Worm (Caenorhabditis elegans) whole organism, late embryonic: ENCODE measurements around the gene rpl-43.

Experiments
- C08G9.2 ChIP-seq: sonication (generic microtip); optimal IDR thresholded peaks from 2 replicates; lab custom pipeline; 2016; ENCODE audit warnings: mild to moderate bottlenecking, missing genetic modification characterization, moderate library complexity, missing compliant biosample characterization
- K09A11.1 ChIP-seq: sonication (generic microtip); optimal IDR thresholded peaks from 2 replicates; lab custom pipeline; 2017; ENCODE audit warnings: antibody characterized with exemption, mild to moderate bottlenecking, missing genetic modification characterization, missing compliant biosample characterization; ENCODE audit not compliant: insufficient read depth
- Y22D7AL.16 ChIP-seq: sonication (generic microtip); optimal IDR thresholded peaks from 2 replicates; lab custom pipeline; 2016; ENCODE audit warnings: missing genetic modification characterization, missing compliant biosample characterization
- ceh-14 ChIP-seq: sonication (generic microtip); optimal IDR thresholded peaks from 2 replicates; lab custom pipeline; 2016; ENCODE audit warnings: missing genotype, missing genetic modification characterization, missing compliant biosample characterization
- ceh-18 ChIP-seq: sonication (generic microtip); optimal IDR thresholded peaks from 2 replicates; lab custom pipeline; 2016; ENCODE audit warnings: missing genetic modification characterization, missing compliant biosample characterization
- ceh-19 ChIP-seq: fragments of 200-800 bp; sonication (Bioruptor generic); optimal IDR thresholded peaks from 2 replicates; lab custom pipeline; 2018; ENCODE audit warnings: mild to moderate bottlenecking, missing genetic modification characterization, missing compliant biosample characterization
- ceh-48 ChIP-seq: sonication (generic microtip); optimal IDR thresholded peaks from 2 replicates; lab custom pipeline; 2016; ENCODE audit warnings: missing genetic modification characterization, inconsistent platforms, missing compliant biosample characterization
- che-1 ChIP-seq: sonication (generic microtip); optimal IDR thresholded peaks from 2 replicates; lab custom pipeline; 2016; ENCODE audit warnings: mild to moderate bottlenecking, missing genetic modification characterization, missing compliant biosample characterization
- dmd-4 ChIP-seq: sonication (generic microtip); optimal IDR thresholded peaks from 2 replicates; lab custom pipeline; 2016; ENCODE audit warnings: borderline replicate concordance, missing genetic modification characterization, missing compliant biosample characterization
- ets-4 ChIP-seq: sonication (generic microtip); optimal IDR thresholded peaks from 2 replicates; lab custom pipeline; 2016; ENCODE audit warnings: missing genetic modification characterization, missing compliant biosample characterization
- fkh-10 ChIP-seq: fragments of 150-350 bp; optimal IDR thresholded peaks from 2 replicates; lab custom pipeline; 2014; ENCODE audit warnings: missing biosample characterization, missing genetic modification reagents, missing genetic modification characterization
- gmeb-2 ChIP-seq: sonication (generic microtip); optimal IDR thresholded peaks from 2 replicates; lab custom pipeline; 2016; ENCODE audit warnings: missing genetic modification characterization, inconsistent platforms, missing compliant biosample characterization
- hlh-30 ChIP-seq: sonication (generic microtip); optimal IDR thresholded peaks from 2 replicates; lab custom pipeline; 2017; ENCODE audit warnings: antibody characterized with exemption, missing genetic modification characterization, missing compliant biosample characterization; ENCODE audit not compliant: insufficient read depth
- hlh-6 ChIP-seq: sonication (generic microtip); optimal IDR thresholded peaks from 2 replicates; lab custom pipeline; 2016; ENCODE audit warnings: missing genotype, missing genetic modification characterization, missing compliant biosample characterization
- hlh-8 ChIP-seq: sonication (generic microtip); optimal IDR thresholded peaks from 2 replicates; lab custom pipeline; 2016; ENCODE audit warnings: missing genotype, missing genetic modification characterization, missing compliant biosample characterization
- lim-6 ChIP-seq: sonication (generic microtip); optimal IDR thresholded peaks from 2 replicates; lab custom pipeline; 2016; ENCODE audit warnings: missing genetic modification characterization, missing compliant biosample characterization
- mec-3 ChIP-seq: sonication (generic microtip); optimal IDR thresholded peaks from 2 replicates; lab custom pipeline; 2016; ENCODE audit warnings: borderline replicate concordance, missing genetic modification characterization, missing compliant biosample characterization
- nfya-1 ChIP-seq: sonication (generic microtip); optimal IDR thresholded peaks from 2 replicates; lab custom pipeline; 2017; ENCODE audit warnings: missing genetic modification characterization, mild to moderate bottlenecking, missing compliant biosample characterization, antibody characterized with exemption, moderate library complexity
- odd-2 ChIP-seq: sonication (generic microtip); optimal IDR thresholded peaks from 2 replicates; lab custom pipeline; 2017; ENCODE audit warnings: antibody characterized with exemption, mild to moderate bottlenecking, missing genetic modification characterization, missing compliant biosample characterization
- pag-3 ChIP-seq: sonication (generic microtip); optimal IDR thresholded peaks from 2 replicates; lab custom pipeline; 2016; ENCODE audit warnings: missing compliant biosample characterization, missing genetic modification characterization, borderline replicate concordance
- pat-9 ChIP-seq: fragments of 200-800 bp; sonication (Bioruptor generic); optimal IDR thresholded peaks from 2 replicates; lab custom pipeline; 2018; ENCODE audit warnings: mild to moderate bottlenecking, missing genetic modification characterization, moderate library complexity, missing compliant biosample characterization
- pha-4 ChIP-seq: fragments of 150-350 bp; optimal IDR thresholded peaks from 2 replicates; lab custom pipeline; 2018; ENCODE audit warnings: missing biosample characterization, missing genetic modification reagents, missing genetic modification characterization
- pros-1 ChIP-seq: fragments of 150-350 bp; optimal IDR thresholded peaks from 2 replicates; lab custom pipeline; 2014; ENCODE audit warnings: missing biosample characterization, missing genetic modification reagents, missing genetic modification characterization
- sdc-2 ChIP-seq: sonication (generic microtip); optimal IDR thresholded peaks from 2 replicates; lab custom pipeline; 2016; ENCODE audit warnings: missing genotype, missing genetic modification characterization, missing compliant biosample characterization
- sox-2 ChIP-seq: fragments of 200-800 bp; sonication (Bioruptor generic); IDR thresholded peaks from 2 replicates; pipeline ENCODE4 v1.3.6; 2022; ENCODE audit warnings: missing genetic modification reagents, missing genetic modification characterization, missing compliant biosample characterization
- sox-4 ChIP-seq: sonication (generic microtip); optimal IDR thresholded peaks from 2 replicates; lab custom pipeline; 2017; ENCODE audit warnings: mild to moderate bottlenecking, missing genetic modification characterization, inconsistent platforms, missing compliant biosample characterization
- syd-9 ChIP-seq: sonication (generic microtip); optimal IDR thresholded peaks from 2 replicates; lab custom pipeline; 2016; ENCODE audit warnings: mild to moderate bottlenecking, missing genetic modification characterization, moderate library complexity, missing compliant biosample characterization
- tbx-7 ChIP-seq: sonication (generic microtip); optimal IDR thresholded peaks from 2 replicates; lab custom pipeline; 2016; ENCODE audit warnings: missing genotype, missing genetic modification characterization, missing compliant biosample characterization
- ttx-3 ChIP-seq: sonication (generic microtip); optimal IDR thresholded peaks from 2 replicates; lab custom pipeline; 2016; ENCODE audit warnings: missing genetic modification reagents, missing genetic modification characterization, missing compliant biosample characterization
- unc-3 ChIP-seq, 2 experiments: fragments of 200-800 bp in 1 of 2; sonication (Bioruptor generic) in 1 of 2; sonication (generic microtip) in 1 of 2; conservative IDR thresholded peaks in 1 of 2; optimal IDR thresholded peaks in 1 of 2; 2 replicates each; pipeline versions ENCODE4 v1.3.6 to Lab custom; 2016 to 2022; ENCODE audit warnings: missing compliant biosample characterization in 2 of 2, missing genetic modification characterization in 2 of 2, missing genetic modification reagents in 1 of 2
- unc-86 ChIP-seq: sonication (generic microtip); optimal IDR thresholded peaks from 2 replicates; lab custom pipeline; 2016; ENCODE audit warnings: missing genetic modification characterization, missing compliant biosample characterization

Gene rpl-43

ce11 chrII:14132733-14133132 lies 22.4 kb upstream of the rpl-43 start, which contains the start of gene algn-3:
Gene algn-3 (minus strand): TSS chrII:14132833.
- no peak for TF ChIP-seq ceh-48 (tag; lab: Kevin White, UChicago)
- no peak for TF ChIP-seq fkh-10 (GFP tag; lab: Kevin White, UChicago)
- no peak for TF ChIP-seq hlh-30 (tag; lab: Kevin White, UChicago)
- TF ChIP-seq gmeb-2 (tag; lab: Kevin White, UChicago) = no peak
- TF ChIP-seq pag-3 (tag; lab: Kevin White, UChicago) = no peak

ce11 chrII:14136302-14136701 lies 18.8 kb upstream of the rpl-43 start:
- no peak for TF ChIP-seq ttx-3 (tag; lab: Kevin White, UChicago)
- TF ChIP-seq ceh-19 (GFP tag; lab: Kevin White, UChicago) = no peak
- no peak for TF ChIP-seq lim-6 (tag; lab: Kevin White, UChicago)

DNA sequence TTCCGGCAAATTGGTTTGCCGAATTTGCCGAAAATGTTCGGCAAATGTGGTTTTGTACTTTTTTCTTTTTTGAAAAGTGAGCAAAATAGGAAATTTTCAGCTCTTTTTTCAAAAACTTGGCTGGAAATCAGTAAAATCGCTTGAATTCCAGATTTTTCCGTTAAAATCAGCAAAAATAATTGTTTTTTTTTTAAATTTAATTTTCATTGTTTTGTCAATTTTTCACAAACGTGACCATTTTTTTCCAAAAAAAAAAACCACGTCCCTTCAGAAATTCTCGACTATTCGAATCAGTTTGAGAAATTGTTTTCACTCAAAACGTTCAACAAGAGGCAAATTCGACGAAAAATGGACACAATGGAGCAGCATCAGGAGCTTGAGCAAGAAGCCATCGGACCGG lies 17.6 kb upstream of the rpl-43 start, which contains the start of gene K09E4.1:
TSS of gene K09E4.1 (plus strand) at position 301 of the 400 bp plus-strand sequence.
- no peak for TF ChIP-seq hlh-8 (tag; lab: Kevin White, UChicago)
- no peak for TF ChIP-seq sdc-2 (tag; lab: Kevin White, UChicago)
- TF ChIP-seq pha-4 (tag; lab: Kevin White, UChicago) = no peak
- TF ChIP-seq tbx-7 (tag; lab: Kevin White, UChicago) = no peak
- TF ChIP-seq mec-3 (tag; lab: Kevin White, UChicago) = no peak
- no peak for TF ChIP-seq ceh-18 (tag; lab: Kevin White, UChicago)
- TF ChIP-seq pat-9 (tag; lab: Kevin White, UChicago) = no peak
- no peak for TF ChIP-seq K09A11.1
- TF ChIP-seq dmd-4 (tag; lab: Kevin White, UChicago) = no peak
- TF ChIP-seq nfya-1 = no peak
- no peak for TF ChIP-seq odd-2 (tag; lab: Kevin White, UChicago)
- no peak for TF ChIP-seq pros-1 (tag; lab: Kevin White, UChicago)
- TF ChIP-seq hlh-30 (tag; lab: Kevin White, UChicago) = no peak
- no peak for TF ChIP-seq hlh-6 (tag; lab: Kevin White, UChicago)
- TF ChIP-seq sox-4 (tag; lab: Kevin White, UChicago) = no peak
- TF ChIP-seq unc-3 (GFP tag; conservative IDR thresholded peaks at IDR 0.05; lab: Robert Waterston, UW) = no peak
- TF ChIP-seq unc-3 (tag; optimal IDR thresholded peaks at IDR 0.05; lab: Kevin White, UChicago) = no peak
- no peak for TF ChIP-seq sox-2 (GFP tag; lab: Robert Waterston, UW)

DNA sequence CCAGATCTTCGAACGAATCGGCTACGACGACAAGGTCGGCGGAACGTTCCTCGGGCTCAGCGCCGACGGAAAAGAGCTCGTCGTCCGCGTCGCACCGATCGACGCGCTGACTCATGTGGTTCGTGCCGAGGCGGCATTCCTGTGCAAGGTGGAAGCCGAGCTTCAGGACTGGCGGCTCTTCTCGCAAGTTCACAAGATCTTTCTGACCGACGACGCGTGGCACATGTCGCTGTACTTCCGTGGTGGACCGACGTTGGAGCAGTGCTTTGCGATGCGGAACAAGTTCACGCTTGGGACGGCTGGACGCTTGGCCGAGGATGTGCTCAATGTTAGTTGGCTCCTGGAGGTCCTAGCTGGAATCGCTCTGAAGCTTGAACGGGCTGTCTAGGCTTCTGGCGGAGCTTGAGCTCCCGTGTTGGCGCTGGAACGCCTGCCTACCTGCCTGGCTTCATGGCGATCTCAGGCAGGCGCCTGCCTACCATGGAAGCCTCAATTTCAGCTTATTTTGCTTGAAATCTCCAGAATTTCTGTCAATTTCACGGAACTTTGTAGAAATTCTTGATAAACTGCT lies 16.2 kb upstream of the rpl-43 start:
- TF ChIP-seq pat-9 (tag; lab: Kevin White, UChicago) = no peak
- TF ChIP-seq syd-9 (tag; lab: Kevin White, UChicago) = no peak
- no peak for TF ChIP-seq che-1
- no peak for TF ChIP-seq gmeb-2 (tag; lab: Kevin White, UChicago)
- no peak for TF ChIP-seq mec-3 (tag; lab: Kevin White, UChicago)
- TF ChIP-seq Y22D7AL.16 (tag; lab: Kevin White, UChicago) = no peak
- TF ChIP-seq C08G9.2 (tag; lab: Kevin White, UChicago) = no peak
- no peak for TF ChIP-seq ets-4 (tag; lab: Kevin White, UChicago)
- no peak for TF ChIP-seq hlh-6 (tag; lab: Kevin White, UChicago)
- TF ChIP-seq unc-86 (tag; lab: Kevin White, UChicago) = no peak
- no peak for TF ChIP-seq ceh-14 (tag; lab: Kevin White, UChicago)
- TF ChIP-seq hlh-8 (tag; lab: Kevin White, UChicago) = no peak
- TF ChIP-seq hlh-30 (tag; lab: Kevin White, UChicago) = no peak
